Fruit fly (Drosophila melanogaster) whole organism, embryonic: ENCODE data around the gene crq.

Experiments
- CG10267 ChIP-seq: fragments of 200-800 bp; sonication (Bioruptor generic); optimal IDR thresholded peaks from 2 replicates; lab custom pipeline; 2018; ENCODE audit warnings: missing biosample characterization, mild to moderate bottlenecking, missing genetic modification characterization, moderate library complexity
- CG10959 ChIP-seq: fragments of 200-800 bp; sonication (Bioruptor generic); IDR thresholded peaks from 2 replicates; pipeline ENCODE4 v1.3.6; 2022; ENCODE audit warnings: missing biosample characterization, missing genetic modification characterization
- CG10979 ChIP-seq: fragments of 200-800 bp; sonication (Bioruptor generic); optimal IDR thresholded peaks from 2 replicates; lab custom pipeline; 2018; ENCODE audit warnings: missing biosample characterization, mild to moderate bottlenecking, missing genetic modification characterization, moderate library complexity
- CG11695 ChIP-seq: fragments of 200-800 bp; sonication (Bioruptor generic); IDR thresholded peaks from 3 replicates; pipeline ENCODE4 v1.3.6; 2022; ENCODE audit warnings: missing biosample characterization, missing genetic modification characterization
- CG13296 ChIP-seq: fragments of 200-800 bp; sonication (Bioruptor generic); optimal IDR thresholded peaks from 3 replicates; lab custom pipeline; 2018; ENCODE audit warnings: missing biosample characterization, mild to moderate bottlenecking, missing genetic modification characterization
- CG14710 ChIP-seq: fragments of 200-800 bp; sonication (Bioruptor generic); optimal IDR thresholded peaks from 3 replicates; lab custom pipeline; 2019; ENCODE audit warnings: missing biosample characterization, mild to moderate bottlenecking, missing genetic modification characterization, moderate library complexity
- CG16815 ChIP-seq: fragments of 200-800 bp; sonication (Bioruptor generic); optimal IDR thresholded peaks from 3 replicates; lab custom pipeline; 2017; ENCODE audit warnings: missing biosample characterization, mild to moderate bottlenecking, missing genetic modification characterization
- CG17359 ChIP-seq: fragments of 200-800 bp; sonication (Bioruptor generic); optimal IDR thresholded peaks from 3 replicates; lab custom pipeline; 2018; ENCODE audit warnings: missing biosample characterization, mild to moderate bottlenecking, missing genetic modification characterization, moderate library complexity
- CG2116 ChIP-seq: fragments of 200-800 bp; sonication (Bioruptor generic); optimal IDR thresholded peaks from 3 replicates; lab custom pipeline; 2018; ENCODE audit warnings: missing biosample characterization, mild to moderate bottlenecking, missing genetic modification characterization
- CG2120 ChIP-seq: fragments of 200-800 bp; sonication (Bioruptor generic); optimal IDR thresholded peaks from 3 replicates; lab custom pipeline; 2016; ENCODE audit warnings: missing biosample characterization, missing genetic modification characterization
- CG30403 ChIP-seq: fragments of 200-800 bp; sonication (Bioruptor generic); optimal IDR thresholded peaks from 3 replicates; lab custom pipeline; 2016; ENCODE audit warnings: missing biosample characterization, missing genetic modification characterization
- CG31365 ChIP-seq: fragments of 200-800 bp; sonication (Bioruptor generic); optimal IDR thresholded peaks from 2 replicates; lab custom pipeline; 2018; ENCODE audit warnings: missing biosample characterization, mild to moderate bottlenecking, missing genetic modification characterization
- CG31441 ChIP-seq: fragments of 200-800 bp; sonication (Bioruptor generic); IDR thresholded peaks from 2 replicates; pipeline ENCODE4 v1.3.6; 2022; ENCODE audit warnings: missing biosample characterization, missing genetic modification characterization
- CG33557 ChIP-seq: fragments of 200-800 bp; sonication (Bioruptor generic); optimal IDR thresholded peaks from 2 replicates; lab custom pipeline; 2019; ENCODE audit warnings: missing biosample characterization, mild to moderate bottlenecking, missing genetic modification characterization, moderate library complexity
- CG4328 ChIP-seq: fragments of 200-800 bp; sonication (Bioruptor generic); optimal IDR thresholded peaks from 3 replicates; lab custom pipeline; 2017; ENCODE audit warnings: missing biosample characterization, missing genetic modification reagents, missing genetic modification characterization
- CG4404 ChIP-seq: fragments of 200-800 bp; sonication (Bioruptor generic); IDR thresholded peaks from 2 replicates; pipeline ENCODE4 v1.3.6; 2022; ENCODE audit warnings: missing biosample characterization, missing genetic modification characterization
- CG4424 ChIP-seq: fragments of 200-800 bp; sonication (Bioruptor generic); optimal IDR thresholded peaks from 3 replicates; lab custom pipeline; 2016; ENCODE audit warnings: missing biosample characterization, missing genetic modification characterization
- CG6689 ChIP-seq: fragments of 200-800 bp; sonication (Bioruptor generic); IDR thresholded peaks from 2 replicates; pipeline ENCODE4 v1.3.6; 2022; ENCODE audit warnings: missing biosample characterization, missing genetic modification characterization
- CG8281 ChIP-seq: fragments of 200-800 bp; sonication (Bioruptor generic); optimal IDR thresholded peaks from 2 replicates; lab custom pipeline; 2018; ENCODE audit warnings: missing biosample characterization, mild to moderate bottlenecking, missing genetic modification characterization, moderate library complexity
- CG9437 ChIP-seq: fragments of 200-800 bp; sonication (Bioruptor generic); optimal IDR thresholded peaks from 2 replicates; lab custom pipeline; 2018; ENCODE audit warnings: missing biosample characterization, mild to moderate bottlenecking, missing genetic modification characterization
- D19B ChIP-seq: fragments of 200-800 bp; sonication (Bioruptor generic); optimal IDR thresholded peaks from 2 replicates; lab custom pipeline; 2017; ENCODE audit warnings: missing biosample characterization, mild to moderate bottlenecking, missing genetic modification characterization
- Deaf1 ChIP-seq: fragments of 200-800 bp; optimal IDR thresholded peaks from 3 replicates; lab custom pipeline; 2019; ENCODE audit warnings: missing biosample characterization, mild to moderate bottlenecking, missing genetic modification characterization, moderate library complexity
- Drgx ChIP-seq: fragments of 200-800 bp; sonication (Bioruptor generic); IDR thresholded peaks from 2 replicates; pipeline ENCODE4 v1.3.6; 2022; ENCODE audit warnings: missing biosample characterization, missing genetic modification characterization
- HmgZ ChIP-seq: fragments of 200-800 bp; sonication (Bioruptor generic); optimal IDR thresholded peaks from 2 replicates; lab custom pipeline; 2018; ENCODE audit warnings: missing biosample characterization, mild to moderate bottlenecking, missing genetic modification characterization
- Hmx ChIP-seq: fragments of 200-800 bp; sonication (Bioruptor generic); optimal IDR thresholded peaks from 2 replicates; lab custom pipeline; 2016; ENCODE audit warnings: missing biosample characterization, missing genetic modification characterization
- Hsf ChIP-seq: fragments of 200-800 bp; sonication (Bioruptor generic); optimal IDR thresholded peaks from 3 replicates; lab custom pipeline; 2016; ENCODE audit warnings: missing biosample characterization, missing genetic modification characterization
- Med ChIP-seq: fragments of 200-800 bp; sonication (Bioruptor generic); peaks from one replicate; lab custom pipeline; 2016; ENCODE audit warnings: missing biosample characterization, missing genetic modification characterization, mild to moderate bottlenecking, inconsistent platforms, moderate library complexity
- Meics ChIP-seq: fragments of 200-800 bp; sonication (Bioruptor generic); optimal IDR thresholded peaks from 2 replicates; lab custom pipeline; 2017; ENCODE audit warnings: missing biosample characterization, mild to moderate bottlenecking, missing genetic modification characterization
- Sox102F ChIP-seq: fragments of 200-800 bp; sonication (Bioruptor generic); optimal IDR thresholded peaks from 2 replicates; lab custom pipeline; 2018; ENCODE audit warnings: missing biosample characterization, mild to moderate bottlenecking, missing genetic modification characterization, moderate library complexity
- ac ChIP-seq: fragments of 200-800 bp; sonication (Bioruptor generic); optimal IDR thresholded peaks from 3 replicates; lab custom pipeline; 2017; ENCODE audit warnings: missing biosample characterization, mild to moderate bottlenecking, missing genetic modification characterization
- bcd ChIP-seq: fragments of 200-800 bp; sonication (Bioruptor generic); optimal IDR thresholded peaks from 2 replicates; lab custom pipeline; 2017; ENCODE audit warnings: missing biosample characterization, mild to moderate bottlenecking, missing genetic modification characterization
- chif ChIP-seq, 2 experiments: fragments of 200-800 bp; sonication (Bioruptor generic); optimal IDR thresholded peaks; 3 replicates each; lab custom pipeline; 2016; ENCODE audit warnings: missing biosample characterization in 2 of 2, missing genetic modification characterization in 2 of 2
- crc ChIP-seq: fragments of 200-800 bp; sonication (Bioruptor generic); optimal IDR thresholded peaks from 2 replicates; lab custom pipeline; 2016; ENCODE audit warnings: missing biosample characterization, missing genetic modification characterization
- dimm ChIP-seq: fragments of 200-800 bp; sonication (Bioruptor generic); IDR thresholded peaks from 2 replicates; pipeline ENCODE4 v1.3.6; 2022; ENCODE audit warnings: missing biosample characterization, missing genetic modification characterization
- eve ChIP-seq, 2 experiments: fragments of >200 bp; optimal IDR thresholded peaks; 2 replicates each; lab custom pipeline; 2017; ENCODE audit warnings: missing biosample characterization in 2 of 2, missing genetic modification characterization in 2 of 2
- fu2 ChIP-seq: fragments of 200-800 bp; sonication (Bioruptor generic); optimal IDR thresholded peaks from 2 replicates; lab custom pipeline; 2016; ENCODE audit warnings: missing biosample characterization, missing genetic modification characterization
- her ChIP-seq: fragments of 200-800 bp; sonication (Bioruptor generic); optimal IDR thresholded peaks from 2 replicates; lab custom pipeline; 2016; ENCODE audit warnings: missing biosample characterization, missing genetic modification characterization
- hkb ChIP-seq, 2 experiments: fragments of 200-800 bp in 1 of 2; fragments of >200 bp in 1 of 2; sonication (Bioruptor generic) in 1 of 2; IDR thresholded peaks in 1 of 2; optimal IDR thresholded peaks in 1 of 2; 2 replicates each; pipeline versions ENCODE4 v1.3.6 to Lab custom; 2017 to 2022; ENCODE audit warnings: missing biosample characterization in 1 of 2, missing genetic modification characterization in 1 of 2
- inv ChIP-seq: fragments of 200-800 bp; sonication (Bioruptor generic); IDR thresholded peaks from 2 replicates; pipeline ENCODE4 v1.3.6; 2022; ENCODE audit warnings: missing biosample characterization, missing genetic modification characterization; ENCODE audit not compliant: partially characterized antibody
- kah ChIP-seq: fragments of 200-800 bp; sonication (Bioruptor generic); optimal IDR thresholded peaks from 2 replicates; lab custom pipeline; 2018; ENCODE audit warnings: missing biosample characterization, mild to moderate bottlenecking, missing genetic modification characterization
- lola ChIP-seq, 3 experiments: fragments of >200 bp in 2 of 3; fragments of 200-800 bp in 1 of 3; sonication (Bioruptor generic) in 1 of 3; optimal IDR thresholded peaks; 2 replicates each; lab custom pipeline; 2017 to 2019; ENCODE audit warnings: missing biosample characterization in 3 of 3, missing genetic modification characterization in 3 of 3, mild to moderate bottlenecking in 1 of 3, moderate library complexity in 1 of 3
- pb ChIP-seq: fragments of 200-800 bp; sonication (Bioruptor generic); optimal IDR thresholded peaks from 3 replicates; lab custom pipeline; 2016; ENCODE audit warnings: missing biosample characterization, missing genetic modification characterization
- pnt ChIP-seq: fragments of 200-800 bp; sonication (Bioruptor generic); optimal IDR thresholded peaks from 3 replicates; lab custom pipeline; 2016; ENCODE audit warnings: missing biosample characterization, missing genetic modification characterization
- pum ChIP-seq: fragments of 200-800 bp; sonication (Bioruptor generic); optimal IDR thresholded peaks from 2 replicates; lab custom pipeline; 2016; ENCODE audit warnings: missing biosample characterization, missing genetic modification characterization
- rib ChIP-seq: fragments of 200-800 bp; sonication (Bioruptor generic); IDR thresholded peaks from 2 replicates; pipeline ENCODE4 v1.3.6; 2022; ENCODE audit warnings: missing biosample characterization, missing genetic modification characterization
- sna ChIP-seq: fragments of 200-800 bp; sonication (Bioruptor generic); IDR thresholded peaks from 2 replicates; pipeline ENCODE4 v1.3.6; 2022; ENCODE audit warnings: missing biosample characterization, missing genetic modification characterization; ENCODE audit not compliant: partially characterized antibody
- tin ChIP-seq: fragments of 200-800 bp; sonication (Bioruptor generic); optimal IDR thresholded peaks from 3 replicates; lab custom pipeline; 2016; ENCODE audit warnings: missing biosample characterization, missing genetic modification characterization
- tll ChIP-seq, 2 experiments: fragments of 200-800 bp in 1 of 2; fragments of >200 bp in 1 of 2; sonication (Bioruptor generic) in 1 of 2; optimal IDR thresholded peaks; 2 replicates each; lab custom pipeline; 2017 to 2019; ENCODE audit warnings: missing biosample characterization in 2 of 2, missing genetic modification characterization in 2 of 2, mild to moderate bottlenecking in 1 of 2, moderate library complexity in 1 of 2
- wdn ChIP-seq: fragments of 200-800 bp; sonication (Bioruptor generic); IDR thresholded peaks from 2 replicates; pipeline ENCODE4 v1.3.6; 2022; ENCODE audit warnings: missing biosample characterization, missing genetic modification characterization

crq gene

DNA sequence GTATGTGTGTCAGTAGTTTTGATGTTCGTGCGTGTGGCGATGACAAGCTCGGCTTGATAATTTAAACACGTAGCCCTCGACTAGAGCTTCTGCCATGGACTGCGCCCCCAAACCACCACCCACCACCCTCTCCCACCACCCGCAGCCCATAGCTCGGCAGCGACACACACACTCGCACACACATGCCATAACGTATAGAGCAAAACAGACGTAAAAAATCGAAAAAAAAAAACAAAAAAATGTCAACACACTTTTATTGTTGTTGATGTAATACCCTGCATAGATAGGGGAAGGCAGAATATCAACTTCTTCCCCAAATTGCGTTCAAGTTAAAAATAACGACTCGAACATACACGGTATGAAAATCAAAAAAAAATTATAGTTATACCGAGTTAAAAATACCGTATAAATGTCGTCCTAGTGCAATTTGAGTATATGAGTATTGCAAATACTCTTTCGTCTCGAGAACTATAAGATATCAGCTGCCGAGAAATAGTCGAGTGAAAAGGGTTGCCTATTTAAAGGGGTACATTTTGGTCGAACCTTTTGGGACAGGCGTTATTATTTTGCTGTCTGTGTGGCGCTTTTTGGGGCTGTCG is 17.6 kb upstream of the crq start (continued):
- TF ChIP-seq CG31365 (tag; lab: Kevin White, UChicago) (peak; percentile 56), CG4424 (peak; percentile 71), CG4404 (GFP tag; lab: Robert Waterston, UW) (peak; percentile 40), Meics (GFP tag; lab: Kevin White, UChicago) (peak; percentile 80), CG16815 (GFP tag; lab: Kevin White, UChicago) (peak; percentile 57), pnt (GFP tag; lab: Kevin White, UChicago) (peak; percentile 81), HmgZ (tag; lab: Kevin White, UChicago) (peak; percentile 46), CG10959 (GFP tag; lab: Robert Waterston, UW) (0 out of 2 replicates have a peak, but pooled peaks have one; percentile 7), Med (GFP tag; lab: Kevin White, UChicago) (peak; percentile 96), dimm (GFP tag; lab: Robert Waterston, UW) (no peak), Hsf (GFP tag; lab: Kevin White, UChicago) (peak; percentile 83), CG31441 (GFP tag; lab: Robert Waterston, UW) (peak; percentile 45), wdn (GFP tag; lab: Robert Waterston, UW) (peak; percentile 16; the same call in 1 of the 2 replicates), crc (peak; percentile 84), rib (GFP tag; lab: Robert Waterston, UW) (no peak), Hmx (GFP tag; lab: Kevin White, UChicago) (peak; percentile 56), Deaf1 (tag; lab: Kevin White, UChicago) (no peak), CG9437 (GFP tag; lab: Kevin White, UChicago) (peak; percentile 49), fu2 (GFP tag; lab: Kevin White, UChicago) (peak; percentile 82), pb (GFP tag; lab: Kevin White, UChicago) (peak; percentile 77), Drgx (GFP tag; lab: Robert Waterston, UW) (peak; percentile 62), CG8281 (tag; lab: Kevin White, UChicago) (peak; percentile 46), CG17359 (tag; lab: Kevin White, UChicago) (peak; percentile 76), her (peak; percentile 78), eve (GFP tag; optimal IDR thresholded peaks at IDR 0.05; lab: Kevin White, UChicago) (peak in 1 of 2 experiments; percentile 91), D19B (GFP tag; lab: Kevin White, UChicago) (peak; percentile 100), CG30403 (GFP tag; lab: Kevin White, UChicago) (peak; percentile 78), ac (no peak), CG33557 (no peak), CG4328 (GFP tag; lab: Kevin White, UChicago) (no peak), bcd (GFP tag; lab: Kevin White, UChicago) (peak; percentile 75), pum (GFP tag; lab: Kevin White, UChicago) (peak; percentile 73), hkb (optimal IDR thresholded peaks at IDR 0.05; lab: Kevin White, UChicago) (no peak), hkb (GFP tag; IDR thresholded peaks at IDR 0.05; lab: Robert Waterston, UW) (peak; percentile 70), CG2120 (GFP tag; lab: Kevin White, UChicago) (peak; percentile 93), CG10267 (tag; lab: Kevin White, UChicago) (peak; percentile 4), CG10979 (tag; lab: Kevin White, UChicago) (peak; percentile 61), inv (GFP tag; lab: Robert Waterston, UW) (no peak), kah (GFP tag; lab: Kevin White, UChicago) (peak; percentile 3), tll (GFP tag; optimal IDR thresholded peaks at IDR 0.05; lab: Kevin White, UChicago) (no peak), tin (GFP tag; lab: Kevin White, UChicago) (peak; percentile 49), CG6689 (GFP tag; lab: Robert Waterston, UW) (peak; percentile 82), Sox102F (peak; percentile 88), CG13296 (peak; percentile 83), CG14710 (tag; lab: Kevin White, UChicago) (peak; percentile 40), CG11695 (GFP tag; lab: Robert Waterston, UW) (peak; percentile 82), lola (GFP tag; optimal IDR thresholded peaks at IDR 0.05; lab: Kevin White, UChicago) (no peak), sna (GFP tag; lab: Robert Waterston, UW) (no peak), CG2116 (GFP tag; lab: Kevin White, UChicago) (peak; percentile 40), chif (GFP tag; optimal IDR thresholded peaks at IDR 0.05; lab: Kevin White, UChicago) (peak; percentile 70 to 83)
